Fruit fly (Drosophila melanogaster) S2 (cell line): ENCODE data around the gene Cyp12e1.

ENCODE experiments used
- CG8478 ChIP-seq: fragments of >200 bp; optimal IDR thresholded peaks from 2 replicates; lab custom pipeline; 2018
- CTCF ChIP-seq, 2 experiments: fragments of >200 bp; optimal IDR thresholded peaks; 2 replicates each; lab custom pipeline; 2018

dm6 chr3R:10471753-10472152 lies 37.2 kb downstream of the Cyp12e1 start:
- TF ChIP-seq CG8478 (lab: Kevin White, UChicago) (no peak), CTCF (optimal IDR thresholded peaks at IDR 0.05; lab: Kevin White, UChicago) (no peak)
